ENCODE assay signal across 5 worm cellular contexts in genomic region chrX:2852388-2852908, ce11.
TF ChIP-seq lines count a peak whose summit lies in the region.

Gene kin-29 (minus strand): TSS chrX:2852438.

TF ChIP-seq in whole organism, L1 larva, 84 proteins besides CTCF, POLR2A, EP300 and RAD21 (continues in another document):
- no peak for TF ChIP-seq alr-1 (tag; optimal IDR thresholded peaks at IDR 0.05; lab: Kevin White, UChicago; ENCODE audit: borderline replicate concordance)
- no peak for TF ChIP-seq hlh-17 (GFP tag; optimal IDR thresholded peaks at IDR 0.05; lab: Kevin White, UChicago; ENCODE audit: borderline replicate concordance)
- TF ChIP-seq nhr-28 (tag; optimal IDR thresholded peaks at IDR 0.05; lab: Kevin White, UChicago): no peak
- peak; percentile 86 for TF ChIP-seq unc-86 (tag; optimal IDR thresholded peaks at IDR 0.05; lab: Kevin White, UChicago)
- TF ChIP-seq xbp-1 (tag; optimal IDR thresholded peaks at IDR 0.05; lab: Kevin White, UChicago): peak; percentile 77
- peak; percentile 51; the same call in 1 of the 2 replicates for TF ChIP-seq ceh-88 (GFP tag; IDR thresholded peaks at IDR 0.05; lab: Robert Waterston, UW)
- TF ChIP-seq fos-1 (tag; optimal IDR thresholded peaks at IDR 0.05; lab: Kevin White, UChicago): peak; percentile 48
- peak; percentile 30 for TF ChIP-seq unc-130 (tag; optimal IDR thresholded peaks at IDR 0.05; lab: Kevin White, UChicago)
- peak; percentile 91 for TF ChIP-seq nhr-71 (tag; optimal IDR thresholded peaks at IDR 0.05; lab: Kevin White, UChicago)
- TF ChIP-seq mep-1 (tag; optimal IDR thresholded peaks at IDR 0.05; lab: Kevin White, UChicago): peak; percentile 78
- TF ChIP-seq sox-4 (tag; optimal IDR thresholded peaks at IDR 0.05; lab: Kevin White, UChicago): peak; percentile 51
- TF ChIP-seq fkh-4 (tag; optimal IDR thresholded peaks at IDR 0.05; lab: Kevin White, UChicago; ENCODE audit: borderline replicate concordance): no peak
- no peak for TF ChIP-seq ama-1 (optimal IDR thresholded peaks at IDR 0.05; lab: Kevin White, UChicago)
- peak; percentile 90 for TF ChIP-seq jun-1 (tag; optimal IDR thresholded peaks at IDR 0.05; lab: Kevin White, UChicago)
- TF ChIP-seq lir-3 (tag; optimal IDR thresholded peaks at IDR 0.05; lab: Kevin White, UChicago; ENCODE audit: poor library complexity): peak; percentile 23
- TF ChIP-seq lin-14 (GFP tag; optimal IDR thresholded peaks at IDR 0.05; lab: Kevin White, UChicago): peak; percentile 96

TF ChIP-seq in whole organism, L3 larva, 47 proteins besides CTCF, POLR2A, EP300 and RAD21 (continues in another document):
- peak; percentile 31 for TF ChIP-seq R02D3.7 (tag; optimal IDR thresholded peaks at IDR 0.05; lab: Kevin White, UChicago)
- TF ChIP-seq nhr-76 (tag; optimal IDR thresholded peaks at IDR 0.05; lab: Kevin White, UChicago): no peak
- TF ChIP-seq ztf-11 (tag; optimal IDR thresholded peaks at IDR 0.05; lab: Kevin White, UChicago): no peak
- peak; percentile 68 for TF ChIP-seq fos-1 (tag; optimal IDR thresholded peaks at IDR 0.05; lab: Kevin White, UChicago)
- no peak for TF ChIP-seq ceh-9 (tag; optimal IDR thresholded peaks at IDR 0.05; lab: Kevin White, UChicago)
- TF ChIP-seq fkh-10 (GFP tag; optimal IDR thresholded peaks at IDR 0.05; lab: Kevin White, UChicago): peak; percentile 65
- TF ChIP-seq daf-12 (tag; optimal IDR thresholded peaks at IDR 0.05; lab: Kevin White, UChicago): no peak
- peak; percentile 92 for TF ChIP-seq jun-1 (tag; optimal IDR thresholded peaks at IDR 0.05; lab: Kevin White, UChicago)
- TF ChIP-seq egl-27 (tag; optimal IDR thresholded peaks at IDR 0.05; lab: Kevin White, UChicago): peak; percentile 88
- TF ChIP-seq tbx-2 (tag; optimal IDR thresholded peaks at IDR 0.05; lab: Kevin White, UChicago): peak; percentile 83
- TF ChIP-seq skn-1 (tag; optimal IDR thresholded peaks at IDR 0.05; lab: Kevin White, UChicago): no peak
- peak; percentile 41 for TF ChIP-seq nhr-43 (tag; optimal IDR thresholded peaks at IDR 0.05; lab: Kevin White, UChicago; ENCODE audit: poor library complexity, severe bottlenecking)
- peak; percentile 70 for TF ChIP-seq nhr-11 (tag; optimal IDR thresholded peaks at IDR 0.05; lab: Kevin White, UChicago)
- TF ChIP-seq lin-15B (tag; optimal IDR thresholded peaks at IDR 0.05; lab: Kevin White, UChicago): peak; percentile 45
- peak; percentile 80 for TF ChIP-seq nhr-25 (tag; optimal IDR thresholded peaks at IDR 0.05; lab: Kevin White, UChicago)
- no peak for TF ChIP-seq unc-39 (tag; optimal IDR thresholded peaks at IDR 0.05; lab: Kevin White, UChicago)
- TF ChIP-seq nhr-67 (tag; optimal IDR thresholded peaks at IDR 0.05; lab: Kevin White, UChicago): no peak
- no peak for TF ChIP-seq elt-3 (tag; optimal IDR thresholded peaks at IDR 0.05; lab: Kevin White, UChicago)
- peak; percentile 20 for TF ChIP-seq egl-5 (tag; optimal IDR thresholded peaks at IDR 0.05; lab: Kevin White, UChicago)

TF ChIP-seq in whole organism, early embryonic, 17 proteins besides CTCF, POLR2A, EP300 and RAD21:
- TF ChIP-seq aly-1 (tag; optimal IDR thresholded peaks at IDR 0.05; lab: Kevin White, UChicago) (peak; percentile 85), flt-1 (GFP tag; IDR thresholded peaks at IDR 0.05; lab: Robert Waterston, UW) (peak; percentile 3; the same call in 1 of the 2 replicates), ama-1 (optimal IDR thresholded peaks at IDR 0.05; lab: Kevin White, UChicago) (no peak), scrt-1 (GFP tag; IDR thresholded peaks at IDR 0.05; lab: Robert Waterston, UW) (peak; percentile 38; the same call in 1 of the 2 replicates), F13C5.2 (tag; optimal IDR thresholded peaks at IDR 0.05; lab: Kevin White, UChicago) (peak; percentile 82), hmg-4 (GFP tag; optimal IDR thresholded peaks at IDR 0.05; lab: Kevin White, UChicago) (peak; percentile 94), hmbx-1 (tag; optimal IDR thresholded peaks at IDR 0.05; lab: Kevin White, UChicago) (no peak), ceh-13 (GFP tag; optimal IDR thresholded peaks at IDR 0.05; lab: Kevin White, UChicago) (no peak), tra-4 (tag; optimal IDR thresholded peaks at IDR 0.05; lab: Kevin White, UChicago) (peak; percentile 50), hnd-1 (tag; optimal IDR thresholded peaks at IDR 0.05; lab: Kevin White, UChicago) (peak; percentile 12), ets-7 (tag; optimal IDR thresholded peaks at IDR 0.05; lab: Kevin White, UChicago) (no peak), B0310.2 (tag; optimal IDR thresholded peaks at IDR 0.05; lab: Kevin White, UChicago) (no peak)

TF ChIP-seq in whole organism, midembryonic, 9 proteins besides CTCF, POLR2A, EP300 and RAD21:
- no peak for TF ChIP-seq klf-2 (GFP tag; conservative IDR thresholded peaks at IDR 0.05; lab: Robert Waterston, UW)
- TF ChIP-seq tab-1 (GFP tag; IDR thresholded peaks at IDR 0.05; lab: Robert Waterston, UW): peak; percentile 14; the same call in 1 of the 2 replicates
- TF ChIP-seq flt-1 (GFP tag; IDR thresholded peaks at IDR 0.05; lab: Robert Waterston, UW): peak; percentile 43; the same call in 1 of the 2 replicates
- no peak for TF ChIP-seq med-1 (GFP tag; optimal IDR thresholded peaks at IDR 0.05; lab: Kevin White, UChicago; ENCODE audit: insufficient read depth)
- peak; percentile 73 for TF ChIP-seq cog-1 (tag; optimal IDR thresholded peaks at IDR 0.05; lab: Kevin White, UChicago)
- TF ChIP-seq ztf-23 (GFP tag; IDR thresholded peaks at IDR 0.05; lab: Robert Waterston, UW): no peak; the same call in 1 of the 2 replicates
- 0 out of 2 replicates have a peak, but pooled peaks have one; percentile 32 for TF ChIP-seq ref-1 (GFP tag; conservative IDR thresholded peaks at IDR 0.05; lab: Robert Waterston, UW)
- TF ChIP-seq ztf-29 (GFP tag; IDR thresholded peaks at IDR 0.05; lab: Robert Waterston, UW): peak; percentile 50
- no peak for TF ChIP-seq T22C8.4 (GFP tag; IDR thresholded peaks at IDR 0.05; lab: Robert Waterston, UW)

TF ChIP-seq in whole organism, young adult, 124 proteins besides CTCF, POLR2A, EP300 and RAD21 (continues in another document):
- TF ChIP-seq sdz-38 (tag; optimal IDR thresholded peaks at IDR 0.05; lab: Kevin White, UChicago) (no peak), F52B5.7 (tag; optimal IDR thresholded peaks at IDR 0.05; lab: Kevin White, UChicago) (peak; percentile 20), F22D6.2 (tag; optimal IDR thresholded peaks at IDR 0.05; lab: Kevin White, UChicago) (no peak), attf-6 (GFP tag; IDR thresholded peaks at IDR 0.05; lab: Robert Waterston, UW) (no peak), dpff-1 (tag; optimal IDR thresholded peaks at IDR 0.05; lab: Kevin White, UChicago) (no peak), cebp-1 (GFP tag; IDR thresholded peaks at IDR 0.05; lab: Robert Waterston, UW) (peak; percentile 49; the same call in 1 of the 2 replicates), cebp-1 (tag; optimal IDR thresholded peaks at IDR 0.05; lab: Kevin White, UChicago) (peak; percentile 90), K12H6.12 (tag; optimal IDR thresholded peaks at IDR 0.05; lab: Kevin White, UChicago) (peak; percentile 96), C17E4.6 (GFP tag; IDR thresholded peaks at IDR 0.05; lab: Robert Waterston, UW) (0 out of 2 replicates have a peak, but pooled peaks have one; percentile 14), ZK185.1 (tag; optimal IDR thresholded peaks at IDR 0.05; lab: Kevin White, UChicago; ENCODE audit: poor library complexity, severe bottlenecking) (no peak), K11D2.4 (GFP tag; IDR thresholded peaks at IDR 0.05; lab: Robert Waterston, UW) (no peak), mel-28 (tag; optimal IDR thresholded peaks at IDR 0.05; lab: Kevin White, UChicago; ENCODE audit: borderline replicate concordance) (no peak), sea-2 (GFP tag; IDR thresholded peaks at IDR 0.05; lab: Robert Waterston, UW) (no peak), rec-8 (tag; optimal IDR thresholded peaks at IDR 0.05; lab: Kevin White, UChicago) (no peak), him-1 (tag; optimal IDR thresholded peaks at IDR 0.05; lab: Kevin White, UChicago) (no peak), efl-1 (GFP tag; optimal IDR thresholded peaks at IDR 0.05; lab: Kevin White, UChicago) (no peak), ceh-27 (GFP tag; optimal IDR thresholded peaks at IDR 0.05; lab: Kevin White, UChicago) (peak; percentile 79), bed-2 (GFP tag; IDR thresholded peaks at IDR 0.05; lab: Robert Waterston, UW) (no peak), ceh-40 (GFP tag; IDR thresholded peaks at IDR 0.05; lab: Robert Waterston, UW) (no peak), hlh-26 (GFP tag; conservative IDR thresholded peaks at IDR 0.05; lab: Robert Waterston, UW) (no peak), nfya-1 (tag; optimal IDR thresholded peaks at IDR 0.05; lab: Kevin White, UChicago; ENCODE audit: borderline replicate concordance, insufficient read depth) (no peak), F57C9.4 (tag; optimal IDR thresholded peaks at IDR 0.05; lab: Kevin White, UChicago) (peak; percentile 51), madf-10 (tag; optimal IDR thresholded peaks at IDR 0.05; lab: Kevin White, UChicago) (peak; percentile 93), D2030.7 (GFP tag; IDR thresholded peaks at IDR 0.05; lab: Robert Waterston, UW) (no peak), lsl-1 (GFP tag; optimal IDR thresholded peaks at IDR 0.05; lab: Kevin White, UChicago) (peak; percentile 9), mes-4 (tag; optimal IDR thresholded peaks at IDR 0.05; lab: Kevin White, UChicago) (no peak), attf-3 (GFP tag; conservative IDR thresholded peaks at IDR 0.05; lab: Robert Waterston, UW) (no peak), athp-1 (tag; optimal IDR thresholded peaks at IDR 0.05; lab: Kevin White, UChicago) (no peak), ztf-22 (GFP tag; optimal IDR thresholded peaks at IDR 0.05; lab: Kevin White, UChicago) (peak; percentile 6), pha-4 (tag; optimal IDR thresholded peaks at IDR 0.05; lab: Kevin White, UChicago) (no peak), nhr-27 (tag; optimal IDR thresholded peaks at IDR 0.05; lab: Kevin White, UChicago) (no peak), egl-18 (GFP tag; IDR thresholded peaks at IDR 0.05; lab: Robert Waterston, UW) (no peak), lin-35 (GFP tag; optimal IDR thresholded peaks at IDR 0.05; lab: Kevin White, UChicago) (peak in 1 of 3 experiments; percentile 68), F33H1.4 (GFP tag; IDR thresholded peaks at IDR 0.05; lab: Robert Waterston, UW) (no peak), atf-7 (tag; optimal IDR thresholded peaks at IDR 0.05; lab: Kevin White, UChicago) (peak; percentile 64), unc-130 (GFP tag; optimal IDR thresholded peaks at IDR 0.05; lab: Kevin White, UChicago) (no peak), ccch-3 (GFP tag; optimal IDR thresholded peaks at IDR 0.05; lab: Kevin White, UChicago) (no peak), B0035.1 (tag; optimal IDR thresholded peaks at IDR 0.05; lab: Kevin White, UChicago) (peak; percentile 40), dox-1 (GFP tag; IDR thresholded peaks at IDR 0.05; lab: Robert Waterston, UW) (peak; percentile 85), Y56A3A.18 (GFP tag; IDR thresholded peaks at IDR 0.05; lab: Robert Waterston, UW) (peak; percentile 82), ztf-28 (GFP tag; IDR thresholded peaks at IDR 0.05; lab: Robert Waterston, UW) (no peak)

Comparison
In these comparisons a context has a peak if more than half of its experiments do, and no peak if none do; other contexts are left out.
1. Of the 8 proteins assayed by ChIP-seq in both whole organism, young adult and whole organism, L1 larva: peak only in whole organism, young adult: none; only in whole organism, L1 larva: dpl-1, efl-1 and unc-130; in both: nhr-90 and snpc-4; in neither: 2; mixed calls (peak in some experiments, not most) for 1.